Fruit fly (Drosophila melanogaster) whole organism, adult: Measurements from ENCODE around the gene CG46310.

ENCODE experiments used
- Clk ChIP-seq: fragments of 200-800 bp; sonication (Bioruptor generic); optimal IDR thresholded peaks from 2 replicates; lab custom pipeline; 2017; ENCODE audit warnings: missing biosample characterization, missing genetic modification characterization
- Mnt ChIP-seq: fragments of 200-800 bp; sonication (Bioruptor generic); optimal IDR thresholded peaks from 2 replicates; lab custom pipeline; 2016; ENCODE audit warnings: missing biosample characterization, mild to moderate bottlenecking, missing genetic modification characterization
- toe ChIP-seq: fragments of 200-800 bp; sonication (Bioruptor generic); optimal IDR thresholded peaks from 2 replicates; lab custom pipeline; 2016; ENCODE audit warnings: missing biosample characterization, missing genetic modification characterization

DNA sequence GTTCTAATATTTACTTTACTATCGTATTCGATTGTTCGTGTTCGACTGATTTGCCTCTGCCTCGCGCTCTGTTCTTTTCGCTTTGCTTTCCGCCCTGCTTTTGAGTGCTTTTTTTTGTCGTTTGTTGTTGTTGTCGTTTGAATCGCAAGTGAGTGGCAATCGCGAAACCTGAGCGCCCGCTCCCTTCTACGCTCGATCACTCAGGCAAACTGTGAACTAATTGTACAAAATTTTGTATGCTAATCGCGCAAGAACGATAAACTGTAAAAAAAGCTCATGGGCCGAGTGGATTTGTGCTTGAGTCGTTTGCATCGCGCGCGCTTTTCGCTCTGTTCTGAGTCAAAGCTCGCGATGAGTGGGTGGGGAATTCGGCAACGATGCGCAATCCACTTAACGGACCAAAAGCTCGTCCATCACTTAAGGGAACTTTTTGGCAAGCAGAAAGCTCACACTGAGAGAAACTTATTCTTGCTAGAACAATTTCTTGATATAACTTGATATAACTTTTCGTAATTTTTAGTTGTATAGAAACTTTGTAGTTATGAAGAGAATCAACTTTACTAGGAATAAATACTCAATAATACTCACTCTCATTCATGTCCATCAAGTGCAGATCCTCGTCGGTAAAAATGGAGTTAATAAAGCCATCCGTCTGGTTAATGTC is 17.6 kb downstream of the CG46310 start:
- TF ChIP-seq Clk (GFP tag; lab: Kevin White, UChicago) (no peak), toe (GFP tag; lab: Kevin White, UChicago) (no peak), Mnt (peak; percentile 5)
